Fruit fly (Drosophila melanogaster) whole organism, embryonic: ENCODE results near the gene CG5355.

Experiments
- Aef1 ChIP-seq: fragments of 200-800 bp; sonication (Bioruptor generic); IDR thresholded peaks from 3 replicates; pipeline ENCODE4 v1.3.6; 2022; ENCODE audit warnings: missing biosample characterization, missing genetic modification characterization
- CG10267 ChIP-seq: fragments of 200-800 bp; sonication (Bioruptor generic); optimal IDR thresholded peaks from 2 replicates; lab custom pipeline; 2018; ENCODE audit warnings: missing biosample characterization, mild to moderate bottlenecking, missing genetic modification characterization, moderate library complexity
- CG11723 ChIP-seq: fragments of 200-800 bp; sonication (Bioruptor generic); optimal IDR thresholded peaks from 2 replicates; lab custom pipeline; 2017; ENCODE audit warnings: missing biosample characterization, mild to moderate bottlenecking, missing genetic modification characterization
- CG12744 ChIP-seq: fragments of 200-800 bp; sonication (Bioruptor generic); optimal IDR thresholded peaks from 2 replicates; lab custom pipeline; 2016; ENCODE audit warnings: missing biosample characterization, missing genetic modification characterization
- CG12942 ChIP-seq: fragments of 200-800 bp; sonication (Bioruptor generic); optimal IDR thresholded peaks from 3 replicates; lab custom pipeline; 2016; ENCODE audit warnings: missing biosample characterization, missing genetic modification characterization
- CG14860 ChIP-seq: fragments of 200-800 bp; sonication (Bioruptor generic); IDR thresholded peaks from 3 replicates; pipeline ENCODE4 v1.3.6; 2022; ENCODE audit warnings: missing biosample characterization, missing genetic modification characterization; ENCODE audit not compliant: partially characterized antibody
- CG1792 ChIP-seq: fragments of 200-800 bp; sonication (Bioruptor generic); optimal IDR thresholded peaks from 2 replicates; lab custom pipeline; 2016; ENCODE audit warnings: missing biosample characterization, missing genetic modification characterization
- CG18476 ChIP-seq: fragments of 200-800 bp; sonication (Bioruptor generic); optimal IDR thresholded peaks from 2 replicates; lab custom pipeline; 2016; ENCODE audit warnings: missing biosample characterization, mild to moderate bottlenecking, missing genetic modification characterization
- CG30020 ChIP-seq: fragments of 200-800 bp; optimal IDR thresholded peaks from 2 replicates; lab custom pipeline; 2019; ENCODE audit warnings: missing biosample characterization, mild to moderate bottlenecking, missing genetic modification characterization, moderate library complexity
- CG30403 ChIP-seq: fragments of 200-800 bp; sonication (Bioruptor generic); optimal IDR thresholded peaks from 3 replicates; lab custom pipeline; 2016; ENCODE audit warnings: missing biosample characterization, missing genetic modification characterization
- CG3065 ChIP-seq: fragments of 200-800 bp; sonication (Bioruptor generic); optimal IDR thresholded peaks from 2 replicates; lab custom pipeline; 2016; ENCODE audit warnings: missing biosample characterization, missing genetic modification characterization
- CG31224 ChIP-seq: fragments of 200-800 bp; sonication (Bioruptor generic); IDR thresholded peaks from 2 replicates; pipeline ENCODE4 v1.3.6; 2022; ENCODE audit warnings: missing biosample characterization, missing genetic modification characterization
- CG3163 ChIP-seq: fragments of 200-800 bp; sonication (Bioruptor generic); optimal IDR thresholded peaks from 3 replicates; lab custom pipeline; 2016; ENCODE audit warnings: missing biosample characterization, missing genetic modification characterization
- CG33557 ChIP-seq: fragments of 200-800 bp; sonication (Bioruptor generic); optimal IDR thresholded peaks from 2 replicates; lab custom pipeline; 2019; ENCODE audit warnings: missing biosample characterization, mild to moderate bottlenecking, missing genetic modification characterization, moderate library complexity
- CG8388 ChIP-seq: fragments of 200-800 bp; sonication (Bioruptor generic); optimal IDR thresholded peaks from 2 replicates; lab custom pipeline; 2019; ENCODE audit warnings: missing biosample characterization, mild to moderate bottlenecking, missing genetic modification characterization, moderate library complexity
- CG8944 ChIP-seq: fragments of 200-800 bp; sonication (Bioruptor generic); optimal IDR thresholded peaks from 3 replicates; lab custom pipeline; 2016; ENCODE audit warnings: missing biosample characterization, missing genetic modification characterization
- Camta ChIP-seq: fragments of 200-800 bp; sonication (Bioruptor generic); optimal IDR thresholded peaks from 2 replicates; lab custom pipeline; 2016; ENCODE audit warnings: missing biosample characterization, missing genetic modification characterization
- CoRest ChIP-seq: fragments of 200-800 bp; sonication (Bioruptor generic); optimal IDR thresholded peaks from 3 replicates; lab custom pipeline; 2018; ENCODE audit warnings: missing biosample characterization, mild to moderate bottlenecking, missing genetic modification characterization, moderate library complexity
- GATAe ChIP-seq: fragments of 200-800 bp; sonication (Bioruptor generic); conservative IDR thresholded peaks from 2 replicates; pipeline ENCODE4 v1.3.6; 2022; ENCODE audit warnings: missing biosample characterization, missing genetic modification characterization
- HHEX ChIP-seq: fragments of 200-800 bp; sonication (Bioruptor generic); optimal IDR thresholded peaks from 3 replicates; lab custom pipeline; 2017; ENCODE audit warnings: missing biosample characterization, mild to moderate bottlenecking, missing genetic modification characterization, missing genetic modification reagents
- HmgD ChIP-seq: fragments of 200-800 bp; sonication (Bioruptor generic); optimal IDR thresholded peaks from 3 replicates; lab custom pipeline; 2016; ENCODE audit warnings: missing biosample characterization, missing genetic modification characterization
- MBD-R2 ChIP-seq: fragments of 200-800 bp; sonication (Bioruptor generic); IDR thresholded peaks from 2 replicates; pipeline ENCODE4 v1.3.6; 2022; ENCODE audit warnings: missing biosample characterization, missing genetic modification characterization
- Med ChIP-seq: fragments of 200-800 bp; sonication (Bioruptor generic); peaks from one replicate; lab custom pipeline; 2016; ENCODE audit warnings: missing biosample characterization, missing genetic modification characterization, mild to moderate bottlenecking, inconsistent platforms, moderate library complexity
- Nf-YC ChIP-seq: fragments of 200-800 bp; optimal IDR thresholded peaks from 3 replicates; lab custom pipeline; 2019; ENCODE audit warnings: missing biosample characterization, mild to moderate bottlenecking, missing genetic modification characterization, moderate library complexity
- Sry-β ChIP-seq: fragments of 200-800 bp; sonication (Bioruptor generic); optimal IDR thresholded peaks from 2 replicates; lab custom pipeline; 2018; ENCODE audit warnings: missing biosample characterization, mild to moderate bottlenecking, missing genetic modification characterization, moderate library complexity
- Xrp1 ChIP-seq: fragments of 200-800 bp; sonication (Bioruptor generic); IDR thresholded peaks from 2 replicates; pipeline ENCODE4 v1.3.6; 2022; ENCODE audit warnings: missing biosample characterization, missing genetic modification characterization
- YL-1 ChIP-seq: fragments of 200-800 bp; sonication (Bioruptor generic); optimal IDR thresholded peaks from 3 replicates; lab custom pipeline; 2017; ENCODE audit warnings: missing biosample characterization, mild to moderate bottlenecking, missing genetic modification characterization
- bab2 ChIP-seq: fragments of 200-800 bp; sonication (Bioruptor generic); optimal IDR thresholded peaks from 2 replicates; lab custom pipeline; 2016; ENCODE audit warnings: missing biosample characterization, missing genetic modification characterization
- crc ChIP-seq: fragments of 200-800 bp; sonication (Bioruptor generic); optimal IDR thresholded peaks from 2 replicates; lab custom pipeline; 2016; ENCODE audit warnings: missing biosample characterization, missing genetic modification characterization
- crp ChIP-seq, 2 experiments: fragments of 200-800 bp; sonication (Bioruptor generic); optimal IDR thresholded peaks; 2 replicates in 1 of 2; 3 replicates in 1 of 2; lab custom pipeline; 2017; ENCODE audit warnings: missing biosample characterization in 2 of 2, missing genetic modification characterization in 2 of 2, mild to moderate bottlenecking in 1 of 2, moderate library complexity in 1 of 2
- ftz-f1 ChIP-seq: fragments of 200-800 bp; sonication (Bioruptor generic); optimal IDR thresholded peaks from 2 replicates; lab custom pipeline; 2016; ENCODE audit warnings: missing biosample characterization, missing genetic modification characterization
- gcm2 ChIP-seq: fragments of 200-800 bp; sonication (Bioruptor generic); optimal IDR thresholded peaks from 2 replicates; lab custom pipeline; 2016; ENCODE audit warnings: missing biosample characterization, missing genetic modification characterization
- grn ChIP-seq: fragments of 200-800 bp; sonication (Bioruptor generic); optimal IDR thresholded peaks from 3 replicates; lab custom pipeline; 2017; ENCODE audit warnings: missing biosample characterization, missing genetic modification characterization
- lmd ChIP-seq: fragments of 200-800 bp; sonication (Bioruptor generic); IDR thresholded peaks from 2 replicates; pipeline ENCODE4 v1.3.6; 2022; ENCODE audit warnings: missing biosample characterization, missing genetic modification characterization
- lola ChIP-seq, 3 experiments: fragments of >200 bp in 2 of 3; fragments of 200-800 bp in 1 of 3; sonication (Bioruptor generic) in 1 of 3; optimal IDR thresholded peaks; 2 replicates each; lab custom pipeline; 2017 to 2019; ENCODE audit warnings: missing biosample characterization in 3 of 3, missing genetic modification characterization in 3 of 3, mild to moderate bottlenecking in 1 of 3, moderate library complexity in 1 of 3
- luna ChIP-seq: fragments of 200-800 bp; sonication (Bioruptor generic); optimal IDR thresholded peaks from 2 replicates; lab custom pipeline; 2016; ENCODE audit warnings: missing biosample characterization, missing genetic modification characterization
- mirr ChIP-seq: fragments of 200-800 bp; sonication (Bioruptor generic); optimal IDR thresholded peaks from 3 replicates; lab custom pipeline; 2018; ENCODE audit warnings: missing biosample characterization, mild to moderate bottlenecking, missing genetic modification characterization
- nmo ChIP-seq: fragments of 200-800 bp; sonication (Bioruptor generic); optimal IDR thresholded peaks from 2 replicates; lab custom pipeline; 2018; ENCODE audit warnings: missing biosample characterization, mild to moderate bottlenecking, missing genetic modification characterization, moderate library complexity
- onecut ChIP-seq: fragments of 200-800 bp; sonication (Bioruptor generic); IDR thresholded peaks from 2 replicates; pipeline ENCODE4 v1.3.6; 2022; ENCODE audit warnings: missing biosample characterization, missing genetic modification characterization
- org-1 ChIP-seq: fragments of 200-800 bp; sonication (Bioruptor generic); optimal IDR thresholded peaks from 2 replicates; lab custom pipeline; 2017; ENCODE audit warnings: missing biosample characterization, missing genetic modification characterization
- pan ChIP-seq, 4 experiments: fragments of >200 bp in 3 of 4; fragments of 200-800 bp in 1 of 4; sonication (Bioruptor generic) in 1 of 4; optimal IDR thresholded peaks in 3 of 4; IDR thresholded peaks in 1 of 4; 2 replicates each; pipeline versions ENCODE4 v1.3.6 to Lab custom; 2017 to 2022; ENCODE audit warnings: missing biosample characterization in 2 of 4, missing genetic modification characterization in 2 of 4, mixed read lengths in 1 of 4
- prd ChIP-seq, 3 experiments: fragments of >200 bp in 2 of 3; fragments of 200-800 bp in 1 of 3; sonication (Bioruptor generic) in 1 of 3; optimal IDR thresholded peaks in 2 of 3; IDR thresholded peaks in 1 of 3; 2 replicates in 2 of 3; 3 replicates in 1 of 3; pipeline versions ENCODE4 v1.3.6 to Lab custom; 2017 to 2022; ENCODE audit warnings: missing biosample characterization in 1 of 3, missing genetic modification characterization in 1 of 3
- scrt ChIP-seq: fragments of 200-800 bp; sonication (Bioruptor generic); optimal IDR thresholded peaks from 2 replicates; lab custom pipeline; 2018; ENCODE audit warnings: missing biosample characterization, mild to moderate bottlenecking, missing genetic modification characterization, moderate library complexity
- shn ChIP-seq: fragments of 200-800 bp; sonication (Bioruptor generic); optimal IDR thresholded peaks from 3 replicates; lab custom pipeline; 2016; ENCODE audit warnings: missing biosample characterization, missing genetic modification characterization
- slp2 ChIP-seq: fragments of 200-800 bp; sonication (Bioruptor generic); optimal IDR thresholded peaks from 2 replicates; lab custom pipeline; 2016; ENCODE audit warnings: missing biosample characterization, missing genetic modification characterization
- so ChIP-seq: fragments of 200-800 bp; sonication (Bioruptor generic); IDR thresholded peaks from 3 replicates; pipeline ENCODE4 v1.3.6; 2022; ENCODE audit warnings: missing biosample characterization, missing genetic modification characterization

Gene CG5355

DNA sequence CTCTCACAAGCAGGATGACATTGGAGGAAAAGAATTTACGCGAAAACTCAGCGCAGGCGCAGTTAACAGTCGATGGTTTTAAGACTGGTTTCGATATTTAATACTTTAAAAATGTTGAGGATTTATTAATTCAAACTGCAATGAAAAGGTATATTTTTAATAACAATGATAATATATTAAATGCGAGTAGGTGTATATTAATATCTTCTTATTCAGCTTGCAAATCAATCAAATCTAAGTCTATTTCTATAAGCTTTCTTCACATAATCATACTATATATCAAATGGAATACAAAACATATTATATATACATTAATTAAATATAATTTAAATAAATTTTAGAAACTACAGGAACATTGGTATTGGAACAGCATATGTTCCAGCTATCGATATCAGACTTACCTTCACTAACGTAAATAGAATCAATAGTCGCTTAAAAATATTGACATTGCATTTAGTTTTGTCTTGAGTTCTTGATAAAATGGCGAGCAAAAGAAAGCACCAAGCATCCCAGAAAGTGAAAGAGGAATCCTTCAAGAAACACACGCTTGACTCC, 22.4 kb upstream of the CG5355 start, which contains the start of the genes TBC1D16 and holn1 (continued):
- 0 out of 2 replicates have a peak, but pooled peaks have one; percentile 25 for TF ChIP-seq Xrp1 (GFP tag; lab: Robert Waterston, UW)
- peak; percentile 13 for TF ChIP-seq Nf-YC (tag; lab: Kevin White, UChicago)
- TF ChIP-seq luna, result no peak
- TF ChIP-seq onecut, result peak; percentile 73
- TF ChIP-seq MBD-R2 (GFP tag; lab: Robert Waterston, UW), result peak; percentile 50
- no peak for TF ChIP-seq so (GFP tag; lab: Robert Waterston, UW)

DNA sequence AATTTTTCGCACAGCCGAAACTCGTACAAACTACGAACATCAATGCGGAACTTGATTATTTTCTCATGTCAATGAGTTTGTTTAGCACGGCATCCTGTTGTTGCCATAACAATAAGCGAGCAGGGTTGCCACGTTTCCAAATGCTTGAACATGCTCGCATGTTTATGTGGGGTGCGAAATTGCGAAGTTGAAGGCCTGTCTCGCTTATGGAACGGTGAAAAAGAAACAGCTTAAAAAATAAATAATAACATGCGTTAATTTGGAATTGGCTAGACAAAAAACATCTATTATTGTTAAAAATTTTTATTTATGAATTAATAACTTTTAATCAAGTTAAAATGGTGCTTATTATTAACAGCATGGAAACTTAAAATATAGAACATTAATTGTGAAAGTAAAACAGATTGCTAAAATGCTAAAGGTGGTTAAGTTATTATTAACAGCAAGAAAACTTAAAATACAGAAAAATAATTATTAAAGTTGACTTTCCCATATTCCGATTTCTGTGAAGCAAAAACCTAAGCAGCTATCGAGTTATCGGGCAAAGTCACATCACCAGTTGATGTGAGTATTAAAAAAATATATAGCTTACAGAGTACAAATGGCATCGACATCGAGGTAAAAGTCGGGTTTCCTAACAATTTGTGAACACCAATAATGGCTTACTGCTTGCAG, 17.7 kb upstream of the CG5355 start, which contains the start of the genes Bug22 and TfIIB:
TSS of gene Bug22 (minus strand) at position 117 of the 675 bp plus-strand sequence.
TSS of gene TfIIB (plus strand) at position 537 of the 675 bp plus-strand sequence.
- TF ChIP-seq gcm2 (GFP tag; lab: Kevin White, UChicago) (no peak), bab2 (GFP tag; lab: Kevin White, UChicago) (peak; percentile 66), CG3065 (GFP tag; lab: Kevin White, UChicago) (peak; percentile 12), GATAe (no peak), CG31224 (GFP tag; lab: Robert Waterston, UW) (peak; percentile 38; the same call in 1 of the 2 replicates), CG30020 (peak; percentile 98), grn (no peak), CG11723 (GFP tag; lab: Kevin White, UChicago) (peak; percentile 94), Aef1 (GFP tag; lab: Robert Waterston, UW) (peak; percentile 66; the same call in 2 of the 3 replicates), scrt (GFP tag; lab: Kevin White, UChicago) (peak; percentile 48), YL-1 (GFP tag; lab: Kevin White, UChicago) (peak; percentile 34), HHEX (GFP tag; lab: Kevin White, UChicago) (peak; percentile 48), org-1 (GFP tag; lab: Kevin White, UChicago) (no peak), CG14860 (GFP tag; lab: Robert Waterston, UW) (0 out of 3 replicates have a peak, but pooled peaks have one; percentile 49), lola (GFP tag; optimal IDR thresholded peaks at IDR 0.05; lab: Kevin White, UChicago) (peak in 1 of 3 experiments; percentile 54), CG18476 (peak; percentile 57), pan (optimal IDR thresholded peaks at IDR 0.05; lab: Kevin White, UChicago) (no peak), pan (GFP tag; optimal IDR thresholded peaks at IDR 0.05 in 1 of 2, IDR thresholded peaks at IDR 0.05 in 1 of 2) (peak in 1 of 2 experiments; percentile 76), CG8388 (GFP tag; lab: Kevin White, UChicago) (peak; percentile 45), CG1792 (peak; percentile 50), Med (GFP tag; lab: Kevin White, UChicago) (peak; percentile 94), mirr (GFP tag; lab: Kevin White, UChicago) (peak; percentile 45), CG33557 (peak; percentile 26), CoRest (tag; lab: Kevin White, UChicago) (peak; percentile 76), CG3163 (GFP tag; lab: Kevin White, UChicago) (peak; percentile 5), CG12942 (GFP tag; lab: Kevin White, UChicago) (peak; percentile 71), Camta (peak; percentile 53), slp2 (GFP tag; lab: Kevin White, UChicago) (peak; percentile 57), CG8944 (GFP tag; lab: Kevin White, UChicago) (peak; percentile 63), CG12744 (GFP tag; lab: Kevin White, UChicago) (peak; percentile 26), crp (GFP tag; optimal IDR thresholded peaks at IDR 0.05; lab: Kevin White, UChicago) (peak in 1 of 2 experiments; percentile 38), crc (peak; percentile 37), lmd (GFP tag; lab: Robert Waterston, UW) (no peak; the same call in 1 of the 2 replicates), Sry-β (peak; percentile 8), CG30403 (peak; percentile 88), ftz-f1 (GFP tag; lab: Kevin White, UChicago) (peak; percentile 58), HmgD (GFP tag; lab: Kevin White, UChicago) (peak; percentile 54), shn (GFP tag; lab: Kevin White, UChicago) (peak; percentile 71), nmo (GFP tag; lab: Kevin White, UChicago) (peak; percentile 77), CG10267 (peak; percentile 56), prd (optimal IDR thresholded peaks at IDR 0.05; lab: Kevin White, UChicago) (no peak), prd (GFP tag; IDR thresholded peaks at IDR 0.05; lab: Robert Waterston, UW) (peak; percentile 68; the same call in 2 of the 3 replicates)
